Worm (Caenorhabditis elegans): ENCODE data around the gene lgc-5.

ce11 chrIV:8369135-8369534 is 26.6 kb downstream of the lgc-5 start, which contains the start of gene D2096.6:
- TF ChIP-seq pes-1 (GFP tag; IDR thresholded peaks at IDR 0.05) (no peak), ama-1 (optimal IDR thresholded peaks at IDR 0.05) (no peak), tbx-37 (GFP tag; conservative IDR thresholded peaks at IDR 0.05) (no peak), hmbx-1 (tag; optimal IDR thresholded peaks at IDR 0.05) (no peak), tra-4 (tag; optimal IDR thresholded peaks at IDR 0.05) (no peak), ets-7 (tag; optimal IDR thresholded peaks at IDR 0.05) (no peak), flt-1 (GFP tag; IDR thresholded peaks at IDR 0.05) (no peak), ceh-13 (GFP tag; optimal IDR thresholded peaks at IDR 0.05) (no peak), B0310.2 (tag; optimal IDR thresholded peaks at IDR 0.05) (no peak), scrt-1 (GFP tag; IDR thresholded peaks at IDR 0.05) (no peak), tbx-11 (GFP tag; IDR thresholded peaks at IDR 0.05) (no peak), sea-1 (GFP tag; conservative IDR thresholded peaks at IDR 0.05) (no peak)
